Worm (Caenorhabditis elegans): ENCODE measurements around the gene bud-31.

The bud-31 gene

DNA sequence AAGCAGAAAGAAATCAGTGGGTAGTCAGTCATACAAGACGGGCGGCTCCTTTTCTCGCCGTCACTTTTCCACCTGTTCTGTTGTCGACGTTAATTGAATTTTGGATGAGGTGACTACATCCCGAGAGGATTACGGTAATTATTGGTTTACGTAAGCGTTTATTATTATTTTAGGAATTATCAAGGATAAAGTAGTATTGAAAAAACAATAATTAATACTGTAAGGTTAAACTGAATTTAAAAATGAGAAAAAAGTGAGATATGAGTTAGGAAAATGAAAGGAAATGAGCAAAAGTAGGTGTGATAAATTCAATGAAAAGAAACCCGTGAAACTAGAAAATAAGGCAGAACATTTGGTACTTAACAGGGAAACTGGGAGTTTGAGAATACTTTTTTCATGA, 42.6 kb upstream of the bud-31 start, which contains the start of gene hlh-4:
Gene hlh-4 (minus strand): TSS at position 101 of the 400 bp plus-strand sequence.
- no peak for TF ChIP-seq nhr-11 (tag; optimal IDR thresholded peaks at IDR 0.05)
- no peak for TF ChIP-seq daf-12 (tag; optimal IDR thresholded peaks at IDR 0.05)
- no peak for TF ChIP-seq nhr-25 (tag; optimal IDR thresholded peaks at IDR 0.05)
- TF ChIP-seq unc-62 (GFP tag; optimal IDR thresholded peaks at IDR 0.05) = no peak
- no peak for TF ChIP-seq lin-15B (tag; optimal IDR thresholded peaks at IDR 0.05)
- TF ChIP-seq ZK546.5 (tag; optimal IDR thresholded peaks at IDR 0.05) = no peak
- TF ChIP-seq hmg-11 (tag; optimal IDR thresholded peaks at IDR 0.05) = no peak
- TF ChIP-seq ceh-28 (tag; optimal IDR thresholded peaks at IDR 0.05) = no peak
- TF ChIP-seq fkh-2 (tag; optimal IDR thresholded peaks at IDR 0.05) = no peak
- no peak for TF ChIP-seq snpc-4 (tag; optimal IDR thresholded peaks at IDR 0.05)
- TF ChIP-seq zag-1 (tag; optimal IDR thresholded peaks at IDR 0.05) = no peak
- no peak for TF ChIP-seq ztf-4 (tag; optimal IDR thresholded peaks at IDR 0.05)
- TF ChIP-seq lin-39 (tag; optimal IDR thresholded peaks at IDR 0.05) = no peak
- TF ChIP-seq egl-5 (tag; optimal IDR thresholded peaks at IDR 0.05) = no peak
- no peak for TF ChIP-seq eor-1 (tag; optimal IDR thresholded peaks at IDR 0.05)
- TF ChIP-seq elt-1 (tag; optimal IDR thresholded peaks at IDR 0.05) = no peak
- TF ChIP-seq nhr-76 (tag; optimal IDR thresholded peaks at IDR 0.05) = no peak

DNA sequence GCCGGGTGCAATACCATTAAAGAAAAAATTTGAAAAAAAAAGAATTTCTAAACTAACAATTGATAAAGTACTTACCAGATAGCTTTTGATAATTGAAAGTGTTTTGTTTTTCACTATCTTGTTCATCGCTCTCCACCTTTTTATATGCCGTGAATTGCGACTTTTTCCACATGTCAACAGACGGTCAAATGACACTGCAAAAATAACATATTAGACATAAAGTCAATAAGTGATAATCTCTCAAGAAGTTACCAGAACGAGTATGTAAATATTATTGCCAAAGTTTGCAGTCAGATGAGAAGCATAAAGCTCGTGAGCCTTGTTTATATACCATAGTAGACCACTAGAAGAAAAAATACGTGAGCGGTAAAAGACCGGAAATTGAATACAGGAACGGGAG, 39.5 kb upstream of the bud-31 start, which contains the start of gene dao-6:
Gene dao-6 (minus strand): TSS at position 345 of the 400 bp plus-strand sequence.
- TF ChIP-seq pha-4 (tag; optimal IDR thresholded peaks at IDR 0.05) = peak; percentile 97
- TF ChIP-seq ama-1 (optimal IDR thresholded peaks at IDR 0.05) = no peak
- no peak for TF ChIP-seq sea-2 (GFP tag; optimal IDR thresholded peaks at IDR 0.05)

DNA sequence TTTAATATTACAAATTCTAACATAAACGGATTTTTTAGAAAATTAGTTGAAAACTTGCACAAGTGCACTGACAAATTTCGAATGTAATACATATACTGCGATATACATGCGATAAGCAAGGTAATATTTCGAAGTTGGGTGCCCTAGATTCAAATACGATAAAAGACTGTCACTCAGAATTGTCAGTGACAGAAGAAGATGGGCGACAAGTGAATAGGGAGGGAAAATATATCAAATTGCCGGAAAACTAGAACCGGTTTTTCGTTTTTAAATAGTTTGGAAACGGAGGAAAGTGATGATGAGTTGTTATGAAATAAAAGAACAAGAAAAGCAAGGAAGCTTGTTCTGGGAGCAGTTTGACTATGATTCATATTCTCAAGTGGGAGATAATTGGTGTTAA, 37.7 kb upstream of the bud-31 start:
- TF ChIP-seq nhr-76 (tag; optimal IDR thresholded peaks at IDR 0.05) = no peak
- TF ChIP-seq mdl-1 (tag; optimal IDR thresholded peaks at IDR 0.05) = no peak
- TF ChIP-seq nhr-77 (tag; optimal IDR thresholded peaks at IDR 0.05) = no peak
- no peak for TF ChIP-seq ama-1 (optimal IDR thresholded peaks at IDR 0.05)
- no peak for TF ChIP-seq tbx-2 (tag; optimal IDR thresholded peaks at IDR 0.05)
- no peak for TF ChIP-seq elt-1 (tag; optimal IDR thresholded peaks at IDR 0.05)
- no peak for TF ChIP-seq daf-12 (tag; optimal IDR thresholded peaks at IDR 0.05)
- TF ChIP-seq unc-62 (GFP tag; optimal IDR thresholded peaks at IDR 0.05) = no peak
- no peak for TF ChIP-seq ZK546.5 (tag; optimal IDR thresholded peaks at IDR 0.05)
- TF ChIP-seq elt-3 (tag; optimal IDR thresholded peaks at IDR 0.05) = no peak
- TF ChIP-seq nfya-1 (tag; optimal IDR thresholded peaks at IDR 0.05; ENCODE audit: insufficient read depth) = no peak
- no peak for TF ChIP-seq nhr-25 (tag; optimal IDR thresholded peaks at IDR 0.05)
- TF ChIP-seq zag-1 (tag; optimal IDR thresholded peaks at IDR 0.05) = no peak
- no peak for TF ChIP-seq mml-1 (tag; optimal IDR thresholded peaks at IDR 0.05)
- no peak for TF ChIP-seq nhr-12 (tag; optimal IDR thresholded peaks at IDR 0.05)
- TF ChIP-seq ceh-82 (tag; optimal IDR thresholded peaks at IDR 0.05) = no peak
- TF ChIP-seq ceh-28 (tag; optimal IDR thresholded peaks at IDR 0.05) = no peak
- no peak for TF ChIP-seq lsy-12 (tag; optimal IDR thresholded peaks at IDR 0.05)
- TF ChIP-seq eor-1 (tag; optimal IDR thresholded peaks at IDR 0.05) = no peak
- TF ChIP-seq elt-2 (tag; optimal IDR thresholded peaks at IDR 0.05) = no peak

DNA sequence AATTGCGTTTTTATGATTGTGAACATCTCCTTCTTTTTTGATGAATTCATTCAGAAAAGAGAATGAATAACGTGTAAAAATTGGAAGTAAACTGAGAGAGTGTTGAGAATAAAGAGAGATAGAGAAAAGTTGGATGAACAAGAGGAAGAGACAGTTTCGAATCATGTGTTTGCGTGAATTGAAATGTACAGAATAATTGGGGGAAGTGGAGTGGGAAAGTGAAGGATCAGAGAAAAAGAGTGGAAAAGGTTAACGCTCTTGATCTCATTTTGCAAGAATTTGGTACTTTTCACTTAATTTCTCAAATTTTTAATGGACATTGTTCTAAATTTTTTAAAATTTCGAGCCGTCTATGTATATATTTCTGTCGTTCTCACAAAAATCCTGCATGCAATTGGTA, 37.0 kb upstream of the bud-31 start:
- TF ChIP-seq aly-2 (tag; optimal IDR thresholded peaks at IDR 0.05) (no peak), ceh-16 (tag; optimal IDR thresholded peaks at IDR 0.05) (no peak), nhr-11 (tag; optimal IDR thresholded peaks at IDR 0.05) (no peak), lin-15B (tag; optimal IDR thresholded peaks at IDR 0.05) (no peak), ceh-82 (tag; optimal IDR thresholded peaks at IDR 0.05) (no peak), egl-27 (tag; optimal IDR thresholded peaks at IDR 0.05) (no peak), fkh-10 (GFP tag; optimal IDR thresholded peaks at IDR 0.05) (no peak), pha-4 (tag; optimal IDR thresholded peaks at IDR 0.05) (no peak), egl-5 (tag; optimal IDR thresholded peaks at IDR 0.05) (no peak), nhr-25 (tag; optimal IDR thresholded peaks at IDR 0.05) (peak; percentile 2), nfya-1 (tag; optimal IDR thresholded peaks at IDR 0.05; ENCODE audit: insufficient read depth) (no peak), mml-1 (tag; optimal IDR thresholded peaks at IDR 0.05) (no peak), nhr-76 (tag; optimal IDR thresholded peaks at IDR 0.05) (no peak), jun-1 (tag; optimal IDR thresholded peaks at IDR 0.05) (no peak), nhr-23 (tag; optimal IDR thresholded peaks at IDR 0.05) (peak; percentile 63)
